Worm (Caenorhabditis elegans): ENCODE results near the gene Y57G11B.5.
A peak's percentile ranks its signal among the peaks of the same experiment; 100 is the strongest.

Gene Y57G11B.5

DNA sequence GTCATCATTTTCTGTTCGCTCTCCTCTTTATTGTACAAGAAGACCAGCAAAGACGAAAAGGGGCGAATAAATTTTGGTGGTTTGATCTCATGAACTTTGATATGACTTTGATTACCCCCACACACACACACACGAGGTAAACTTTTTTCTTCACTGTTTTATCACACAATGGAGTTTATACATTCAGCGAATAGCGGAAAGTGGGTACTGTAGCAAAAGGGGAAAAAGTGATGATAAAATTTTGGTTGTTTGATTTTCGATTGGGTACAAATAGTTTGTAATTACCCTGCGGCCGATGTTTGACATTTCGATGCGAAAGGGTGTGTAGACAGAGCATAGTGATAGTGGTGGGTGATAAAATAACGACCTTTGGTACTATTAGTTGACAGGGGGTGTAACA, 19.6 kb downstream of the Y57G11B.5 start:
- TF ChIP-seq tbx-11 (GFP tag; IDR thresholded peaks at IDR 0.05) = no peak
- no peak for TF ChIP-seq tbx-37 (GFP tag; conservative IDR thresholded peaks at IDR 0.05)
- TF ChIP-seq B0310.2 (tag; optimal IDR thresholded peaks at IDR 0.05) = no peak
- TF ChIP-seq tra-4 (tag; optimal IDR thresholded peaks at IDR 0.05) = no peak
- no peak for TF ChIP-seq sea-1 (GFP tag; conservative IDR thresholded peaks at IDR 0.05)
- TF ChIP-seq flt-1 (GFP tag; IDR thresholded peaks at IDR 0.05) = no peak
- no peak for TF ChIP-seq aly-1 (tag; optimal IDR thresholded peaks at IDR 0.05)

DNA sequence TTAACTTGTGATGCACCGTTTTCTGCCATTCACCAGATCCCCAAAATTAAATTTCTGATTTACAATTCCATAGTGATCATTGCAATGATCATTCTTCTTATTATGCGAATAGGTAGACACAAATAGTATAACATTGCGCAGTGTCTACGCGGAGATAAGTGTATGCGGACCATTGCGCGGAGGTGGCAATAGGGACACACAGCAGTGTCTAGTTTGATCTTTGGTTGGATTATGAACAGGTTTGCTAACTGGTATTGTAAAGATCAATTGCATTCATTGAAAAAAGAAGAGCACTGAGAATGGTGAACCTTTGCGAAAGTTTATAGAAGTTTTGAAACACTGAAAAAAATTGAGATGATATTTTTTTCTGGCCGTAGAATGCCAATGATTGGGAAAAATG, 24.7 kb downstream of the Y57G11B.5 start:
- no peak for TF ChIP-seq ets-7 (tag; optimal IDR thresholded peaks at IDR 0.05)

ce11 chrIV:14603022-14603421, 28.4 kb downstream of the Y57G11B.5 start:
- TF ChIP-seq hmbx-1 (tag; optimal IDR thresholded peaks at IDR 0.05) (no peak), flt-1 (GFP tag; IDR thresholded peaks at IDR 0.05) (no peak), tbx-11 (GFP tag; IDR thresholded peaks at IDR 0.05) (no peak), scrt-1 (GFP tag; IDR thresholded peaks at IDR 0.05) (no peak), F13C5.2 (tag; optimal IDR thresholded peaks at IDR 0.05) (no peak), ceh-36 (tag; optimal IDR thresholded peaks at IDR 0.05) (no peak), ceh-13 (GFP tag; optimal IDR thresholded peaks at IDR 0.05) (no peak), tra-4 (tag; optimal IDR thresholded peaks at IDR 0.05) (no peak), hnd-1 (tag; optimal IDR thresholded peaks at IDR 0.05) (no peak)

- TF ChIP-seq sea-1 (GFP tag; conservative IDR thresholded peaks at IDR 0.05) (no peak), pes-1 (GFP tag; IDR thresholded peaks at IDR 0.05) (no peak), hmg-4 (GFP tag; optimal IDR thresholded peaks at IDR 0.05) (no peak), tra-4 (tag; optimal IDR thresholded peaks at IDR 0.05) (no peak), hnd-1 (tag; optimal IDR thresholded peaks at IDR 0.05) (no peak), hmbx-1 (tag; optimal IDR thresholded peaks at IDR 0.05) (no peak), B0310.2 (tag; optimal IDR thresholded peaks at IDR 0.05) (no peak), tbx-37 (GFP tag; conservative IDR thresholded peaks at IDR 0.05) (no peak), tbx-11 (GFP tag; IDR thresholded peaks at IDR 0.05) (no peak), aly-1 (tag; optimal IDR thresholded peaks at IDR 0.05) (no peak), ceh-13 (GFP tag; optimal IDR thresholded peaks at IDR 0.05) (no peak), ceh-36 (tag; optimal IDR thresholded peaks at IDR 0.05) (no peak), scrt-1 (GFP tag; IDR thresholded peaks at IDR 0.05) (no peak), F13C5.2 (tag; optimal IDR thresholded peaks at IDR 0.05) (no peak), ets-7 (tag; optimal IDR thresholded peaks at IDR 0.05) (no peak), flt-1 (GFP tag; IDR thresholded peaks at IDR 0.05) (no peak), ama-1 (optimal IDR thresholded peaks at IDR 0.05) (no peak)
Measured at ce11 chrIV:14605143-14605542, 30.5 kb downstream of the Y57G11B.5 start.

ce11 chrIV:14606469-14606868, 31.9 kb downstream of the Y57G11B.5 start:
- TF ChIP-seq F13C5.2 (tag; optimal IDR thresholded peaks at IDR 0.05) = no peak
- no peak for TF ChIP-seq pes-1 (GFP tag; IDR thresholded peaks at IDR 0.05)
- TF ChIP-seq hmbx-1 (tag; optimal IDR thresholded peaks at IDR 0.05) = no peak
- TF ChIP-seq tbx-37 (GFP tag; conservative IDR thresholded peaks at IDR 0.05) = no peak
- no peak for TF ChIP-seq ceh-36 (tag; optimal IDR thresholded peaks at IDR 0.05)
- TF ChIP-seq tra-4 (tag; optimal IDR thresholded peaks at IDR 0.05) = no peak
- TF ChIP-seq ama-1 (optimal IDR thresholded peaks at IDR 0.05) = no peak
- no peak for TF ChIP-seq ets-7 (tag; optimal IDR thresholded peaks at IDR 0.05)
- TF ChIP-seq aly-1 (tag; optimal IDR thresholded peaks at IDR 0.05) = no peak
- no peak for TF ChIP-seq scrt-1 (GFP tag; IDR thresholded peaks at IDR 0.05)
- no peak for TF ChIP-seq B0310.2 (tag; optimal IDR thresholded peaks at IDR 0.05)
- no peak for TF ChIP-seq flt-1 (GFP tag; IDR thresholded peaks at IDR 0.05)

ce11 chrIV:14608605-14609004, 34.0 kb downstream of the Y57G11B.5 start:
- TF ChIP-seq hmbx-1 (tag; optimal IDR thresholded peaks at IDR 0.05) = no peak
- no peak for TF ChIP-seq B0310.2 (tag; optimal IDR thresholded peaks at IDR 0.05)
- TF ChIP-seq pes-1 (GFP tag; IDR thresholded peaks at IDR 0.05) = no peak
- no peak for TF ChIP-seq hmg-4 (GFP tag; optimal IDR thresholded peaks at IDR 0.05)
- TF ChIP-seq sea-1 (GFP tag; conservative IDR thresholded peaks at IDR 0.05) = no peak
- no peak for TF ChIP-seq F13C5.2 (tag; optimal IDR thresholded peaks at IDR 0.05)
- TF ChIP-seq ets-7 (tag; optimal IDR thresholded peaks at IDR 0.05) = no peak
- TF ChIP-seq tbx-37 (GFP tag; conservative IDR thresholded peaks at IDR 0.05) = no peak
- no peak for TF ChIP-seq scrt-1 (GFP tag; IDR thresholded peaks at IDR 0.05)

ce11 chrIV:14609774-14610173, 35.2 kb downstream of the Y57G11B.5 start:
- TF ChIP-seq pes-1 (GFP tag; IDR thresholded peaks at IDR 0.05) = no peak
- no peak for TF ChIP-seq ama-1 (optimal IDR thresholded peaks at IDR 0.05)
- no peak for TF ChIP-seq sea-1 (GFP tag; conservative IDR thresholded peaks at IDR 0.05)
- no peak for TF ChIP-seq ceh-36 (tag; optimal IDR thresholded peaks at IDR 0.05)
- no peak for TF ChIP-seq hmbx-1 (tag; optimal IDR thresholded peaks at IDR 0.05)
- no peak for TF ChIP-seq B0310.2 (tag; optimal IDR thresholded peaks at IDR 0.05)
- TF ChIP-seq tbx-37 (GFP tag; conservative IDR thresholded peaks at IDR 0.05) = no peak
- TF ChIP-seq tra-4 (tag; optimal IDR thresholded peaks at IDR 0.05) = no peak
- no peak for TF ChIP-seq hmg-4 (GFP tag; optimal IDR thresholded peaks at IDR 0.05)
- no peak for TF ChIP-seq flt-1 (GFP tag; IDR thresholded peaks at IDR 0.05)
- no peak for TF ChIP-seq aly-1 (tag; optimal IDR thresholded peaks at IDR 0.05)
- no peak for TF ChIP-seq hnd-1 (tag; optimal IDR thresholded peaks at IDR 0.05)
- TF ChIP-seq F13C5.2 (tag; optimal IDR thresholded peaks at IDR 0.05) = no peak
- TF ChIP-seq tbx-11 (GFP tag; IDR thresholded peaks at IDR 0.05) = no peak
- no peak for TF ChIP-seq scrt-1 (GFP tag; IDR thresholded peaks at IDR 0.05)
- TF ChIP-seq ets-7 (tag; optimal IDR thresholded peaks at IDR 0.05) = no peak
- TF ChIP-seq ceh-13 (GFP tag; optimal IDR thresholded peaks at IDR 0.05) = no peak

ce11 chrIV:14610942-14611724, 36.5 kb downstream of the Y57G11B.5 start:
- TF ChIP-seq pes-1 (GFP tag; IDR thresholded peaks at IDR 0.05) (peak; percentile 18; the same call in 1 of the 2 replicates), flt-1 (GFP tag; IDR thresholded peaks at IDR 0.05) (no peak)

Data from whole organism, early embryonic.